Worm (Caenorhabditis elegans): ENCODE results near the gene fbxc-19.

DNA sequence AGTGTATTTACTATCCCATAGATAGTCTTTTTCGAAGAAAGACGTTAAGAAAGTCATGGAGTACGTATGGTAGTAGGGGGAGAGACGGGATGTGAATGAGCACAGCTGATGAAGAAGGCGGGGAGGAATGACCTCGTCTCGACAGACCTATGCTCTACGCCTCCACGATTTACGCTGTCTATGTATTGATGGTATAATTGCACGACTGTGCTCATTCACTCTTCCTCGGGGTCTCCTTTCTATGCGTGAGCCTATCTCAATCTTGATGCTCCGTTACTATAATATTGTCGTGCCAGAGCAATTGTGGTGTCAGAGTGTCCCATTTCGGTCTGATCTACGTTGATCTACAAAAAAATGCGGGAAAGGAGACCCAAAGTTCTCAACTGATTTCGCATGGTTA lies 34.1 kb upstream of the fbxc-19 start, which contains the start of gene C08F1.10:
- TF ChIP-seq unc-55 (GFP tag; optimal IDR thresholded peaks at IDR 0.05): no peak
- TF ChIP-seq nhr-23 (tag; optimal IDR thresholded peaks at IDR 0.05): no peak
- no peak for TF ChIP-seq sma-3 (GFP tag; optimal IDR thresholded peaks at IDR 0.05)
- TF ChIP-seq blmp-1 (tag; optimal IDR thresholded peaks at IDR 0.05; ENCODE audit: insufficient read depth): no peak
- no peak for TF ChIP-seq zag-1 (tag; optimal IDR thresholded peaks at IDR 0.05)
- TF ChIP-seq nhr-237 (tag; optimal IDR thresholded peaks at IDR 0.05): no peak
- no peak for TF ChIP-seq ztf-11 (tag; optimal IDR thresholded peaks at IDR 0.05)
- no peak for TF ChIP-seq lin-13 (GFP tag; optimal IDR thresholded peaks at IDR 0.05)
- TF ChIP-seq lin-39 (tag; optimal IDR thresholded peaks at IDR 0.05): no peak
- TF ChIP-seq dmd-4 (tag; optimal IDR thresholded peaks at IDR 0.05): no peak
- TF ChIP-seq ztf-4 (tag; optimal IDR thresholded peaks at IDR 0.05): no peak
- no peak for TF ChIP-seq nhr-77 (tag; optimal IDR thresholded peaks at IDR 0.05)
- no peak for TF ChIP-seq elt-3 (tag; optimal IDR thresholded peaks at IDR 0.05)
- no peak for TF ChIP-seq skn-1 (tag; optimal IDR thresholded peaks at IDR 0.05)

Data from whole organism, L2 larva.